Worm (Caenorhabditis elegans) whole organism, L2 larva: ENCODE measurements around the gene T21B4.15.

Experiments used
- F13H6.1 ChIP-seq: sonication (generic microtip); optimal IDR thresholded peaks from 2 replicates; lab custom pipeline; 2016; ENCODE audit warnings: missing genetic modification characterization, missing compliant biosample characterization
- Y55F3AM.14 ChIP-seq: fragments of 200-800 bp; sonication (Bioruptor generic); optimal IDR thresholded peaks from 2 replicates; lab custom pipeline; 2018; ENCODE audit warnings: mild to moderate bottlenecking, missing genetic modification characterization, missing compliant biosample characterization
- ZK546.5 ChIP-seq: sonication (generic microtip); optimal IDR thresholded peaks from 2 replicates; lab custom pipeline; 2017; ENCODE audit warnings: missing biosample characterization, missing genetic modification characterization
- alr-1 ChIP-seq: fragments of 150-350 bp; optimal IDR thresholded peaks from 2 replicates; lab custom pipeline; 2014; ENCODE audit warnings: missing biosample characterization, missing genetic modification characterization
- ama-1 ChIP-seq: fragments of 150-350 bp; optimal IDR thresholded peaks from 2 replicates; lab custom pipeline; 2018; ENCODE audit warnings: inconsistent platforms
- blmp-1 ChIP-seq: sonication (generic microtip); optimal IDR thresholded peaks from 2 replicates; lab custom pipeline; 2017; ENCODE audit warnings: missing genetic modification characterization, mild to moderate bottlenecking, missing compliant biosample characterization, antibody characterized with exemption, moderate library complexity; ENCODE audit not compliant: insufficient read depth
- ceh-16 ChIP-seq: fragments of 150-350 bp; optimal IDR thresholded peaks from 2 replicates; lab custom pipeline; 2014; ENCODE audit warnings: missing biosample characterization, missing genetic modification characterization
- ceh-82 ChIP-seq: fragments of 150-350 bp; optimal IDR thresholded peaks from 2 replicates; lab custom pipeline; 2014; ENCODE audit warnings: missing biosample characterization, missing genetic modification characterization
- crh-2 ChIP-seq: sonication (generic microtip); optimal IDR thresholded peaks from 2 replicates; lab custom pipeline; 2017; ENCODE audit warnings: missing biosample characterization, missing genetic modification characterization
- egl-27 ChIP-seq: sonication (generic microtip); optimal IDR thresholded peaks from 3 replicates; lab custom pipeline; 2017; ENCODE audit warnings: missing biosample characterization, missing genetic modification reagents, missing genetic modification characterization
- elt-1 ChIP-seq: fragments of 150-350 bp; optimal IDR thresholded peaks from 2 replicates; lab custom pipeline; 2014; ENCODE audit warnings: missing biosample characterization, missing genetic modification characterization
- elt-3 ChIP-seq: sonication (generic microtip); optimal IDR thresholded peaks from 2 replicates; lab custom pipeline; 2017; ENCODE audit warnings: missing biosample characterization, missing genetic modification characterization
- fos-1 ChIP-seq: fragments of 150-350 bp; optimal IDR thresholded peaks from 2 replicates; lab custom pipeline; 2014; ENCODE audit warnings: missing biosample characterization, missing genetic modification characterization
- gmeb-1 ChIP-seq: fragments of 150-350 bp; optimal IDR thresholded peaks from 2 replicates; lab custom pipeline; 2014; ENCODE audit warnings: missing biosample characterization, missing genetic modification characterization
- lin-11 ChIP-seq: fragments of 150-350 bp; sonication (generic microtip); optimal IDR thresholded peaks from 2 replicates; lab custom pipeline; 2014; ENCODE audit warnings: missing biosample characterization, missing genetic modification characterization, inconsistent platforms, mixed read lengths
- lin-13 ChIP-seq: fragments of 150-350 bp; optimal IDR thresholded peaks from 2 replicates; lab custom pipeline; 2014; ENCODE audit warnings: missing biosample characterization, missing genetic modification reagents, missing genetic modification characterization
- lin-39 ChIP-seq: fragments of 150-350 bp; optimal IDR thresholded peaks from 2 replicates; lab custom pipeline; 2014; ENCODE audit warnings: missing biosample characterization, missing genetic modification reagents, missing genetic modification characterization
- lsy-2 ChIP-seq, 2 experiments: fragments of 150-350 bp in 1 of 2; sonication (generic microtip) in 1 of 2; optimal IDR thresholded peaks; 2 replicates each; lab custom pipeline; 2014 to 2017; ENCODE audit warnings: missing biosample characterization in 2 of 2, missing genetic modification characterization in 2 of 2
- mab-5 ChIP-seq: fragments of 150-350 bp; optimal IDR thresholded peaks from 2 replicates; lab custom pipeline; 2014; ENCODE audit warnings: missing biosample characterization, missing genetic modification characterization
- mbf-1 ChIP-seq: sonication (generic microtip); optimal IDR thresholded peaks from 2 replicates; lab custom pipeline; 2017; ENCODE audit warnings: missing biosample characterization, missing genetic modification characterization
- mdl-1 ChIP-seq, 2 experiments: fragments of 150-350 bp in 1 of 2; sonication (generic microtip) in 1 of 2; optimal IDR thresholded peaks; 2 replicates each; lab custom pipeline; 2017; ENCODE audit warnings: missing biosample characterization in 2 of 2, missing genetic modification characterization in 2 of 2
- nhr-10 ChIP-seq: sonication (generic microtip); optimal IDR thresholded peaks from 2 replicates; lab custom pipeline; 2017; ENCODE audit warnings: missing biosample characterization, missing genetic modification characterization
- nhr-11 ChIP-seq: fragments of 150-350 bp; optimal IDR thresholded peaks from 2 replicates; lab custom pipeline; 2014; ENCODE audit warnings: missing biosample characterization, missing genetic modification characterization
- nhr-12 ChIP-seq: fragments of 150-350 bp; optimal IDR thresholded peaks from 2 replicates; lab custom pipeline; 2014; ENCODE audit warnings: missing biosample characterization, missing genetic modification characterization
- nhr-129 ChIP-seq: fragments of 150-350 bp; optimal IDR thresholded peaks from 2 replicates; lab custom pipeline; 2014; ENCODE audit warnings: missing biosample characterization, missing genetic modification characterization
- nhr-237 ChIP-seq: fragments of 150-350 bp; optimal IDR thresholded peaks from 2 replicates; lab custom pipeline; 2014; ENCODE audit warnings: missing biosample characterization, missing genetic modification characterization
- nhr-25 ChIP-seq: fragments of 150-350 bp; sonication (generic microtip); optimal IDR thresholded peaks from 3 replicates; lab custom pipeline; 2014; ENCODE audit warnings: missing biosample characterization, missing genetic modification characterization
- nhr-6 ChIP-seq: fragments of 150-350 bp; optimal IDR thresholded peaks from 2 replicates; lab custom pipeline; 2014; ENCODE audit warnings: missing biosample characterization, missing genetic modification characterization
- nhr-77 ChIP-seq: fragments of 150-350 bp; optimal IDR thresholded peaks from 2 replicates; lab custom pipeline; 2014; ENCODE audit warnings: missing biosample characterization, missing genetic modification characterization
- peb-1 ChIP-seq: fragments of 150-350 bp; optimal IDR thresholded peaks from 2 replicates; lab custom pipeline; 2014; ENCODE audit warnings: missing biosample characterization, missing genetic modification characterization
- sem-4 ChIP-seq: fragments of 150-350 bp; optimal IDR thresholded peaks from 2 replicates; lab custom pipeline; 2014; ENCODE audit warnings: missing biosample characterization, missing genetic modification reagents, missing genetic modification characterization
- sma-3 ChIP-seq: sonication (generic microtip); optimal IDR thresholded peaks from 2 replicates; lab custom pipeline; 2016; ENCODE audit warnings: missing genetic modification reagents, missing genetic modification characterization, missing compliant biosample characterization
- sma-9 ChIP-seq, 2 experiments: fragments of 150-350 bp in 1 of 2; sonication (generic microtip) in 1 of 2; optimal IDR thresholded peaks; 2 replicates each; lab custom pipeline; 2014 to 2016; ENCODE audit warnings: missing genetic modification characterization in 2 of 2, mild to moderate bottlenecking in 1 of 2, missing biosample characterization in 1 of 2, missing compliant biosample characterization in 1 of 2, missing genetic modification reagents in 1 of 2, moderate library complexity in 1 of 2
- snpc-4 ChIP-seq: fragments of 150-350 bp; optimal IDR thresholded peaks from 2 replicates; lab custom pipeline; 2014; ENCODE audit warnings: missing biosample characterization, missing genetic modification characterization
- unc-39 ChIP-seq: fragments of 150-350 bp; optimal IDR thresholded peaks from 2 replicates; lab custom pipeline; 2014; ENCODE audit warnings: missing biosample characterization, missing genetic modification characterization
- unc-62 ChIP-seq: fragments of 150-350 bp; optimal IDR thresholded peaks from 2 replicates; lab custom pipeline; 2014; ENCODE audit warnings: missing biosample characterization, missing genetic modification reagents, missing genetic modification characterization
- ztf-1 ChIP-seq: fragments of 200-800 bp; sonication (Bioruptor generic); conservative IDR thresholded peaks from 2 replicates; pipeline ENCODE4 v1.3.6; 2022; ENCODE audit warnings: missing genetic modification characterization, missing compliant biosample characterization
- ztf-11 ChIP-seq: sonication (generic microtip); optimal IDR thresholded peaks from 2 replicates; lab custom pipeline; 2017; ENCODE audit warnings: missing biosample characterization, missing genetic modification characterization
- ztf-4 ChIP-seq: fragments of 150-350 bp; optimal IDR thresholded peaks from 2 replicates; lab custom pipeline; 2014; ENCODE audit warnings: missing biosample characterization, missing genetic modification characterization

Gene T21B4.15

ce11 chrII:12460602-12461453 lies 29.2 kb upstream of the T21B4.15 start, which contains the start of gene tag-280:
TSS of gene tag-280 (plus strand) at chrII:12460652.
- no peak for TF ChIP-seq ceh-16

DNA sequence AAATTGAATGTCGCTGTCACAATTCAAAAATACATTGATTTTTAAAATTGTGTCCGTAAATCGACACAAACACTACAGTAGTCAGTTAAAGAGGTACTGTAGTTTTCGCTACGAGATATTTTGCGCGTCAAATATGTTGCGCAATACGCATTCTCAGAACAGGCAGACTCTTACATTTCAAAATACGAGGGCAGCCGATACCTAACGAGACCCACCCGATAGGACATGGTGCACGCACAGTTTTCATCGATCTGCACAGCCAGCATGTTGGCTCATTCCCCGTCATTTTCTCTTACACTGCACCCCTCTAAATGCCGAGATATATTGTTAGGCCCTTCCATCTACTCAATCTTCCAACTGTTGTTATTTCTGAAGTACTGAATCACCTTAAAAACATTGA lies 27.8 kb upstream of the T21B4.15 start, which contains the start of gene F15A4.2:
F15A4.2 (plus strand) TSS at position 301 of the 400 bp plus-strand sequence.
- TF ChIP-seq lin-11 (tag; lab: Kevin White, UChicago) (no peak), snpc-4 (tag; lab: Kevin White, UChicago) (no peak), ztf-11 (no peak), ztf-4 (tag; lab: Kevin White, UChicago) (no peak), gmeb-1 (tag; lab: Kevin White, UChicago) (no peak), nhr-77 (tag; lab: Kevin White, UChicago) (no peak), ztf-1 (GFP tag; lab: Robert Waterston, UW) (no peak), sma-9 (GFP tag; optimal IDR thresholded peaks at IDR 0.05; lab: Kevin White, UChicago) (no peak), sma-9 (tag; optimal IDR thresholded peaks at IDR 0.05; lab: Kevin White, UChicago) (no peak), mdl-1 (tag; optimal IDR thresholded peaks at IDR 0.05; lab: Kevin White, UChicago) (no peak), nhr-25 (tag; lab: Kevin White, UChicago) (no peak), ceh-82 (tag; lab: Kevin White, UChicago) (no peak), lin-39 (tag; lab: Kevin White, UChicago) (no peak)

- TF ChIP-seq ceh-16 (no peak), nhr-6 (tag; lab: Kevin White, UChicago) (no peak), elt-1 (tag; lab: Kevin White, UChicago) (no peak), nhr-129 (tag; lab: Kevin White, UChicago) (no peak)
Observed at ce11 chrII:12465557-12465956, 24.4 kb upstream of the T21B4.15 start, which contains the start of gene sre-37. TSS of gene sre-37 (plus strand) at chrII:12465857.

- TF ChIP-seq peb-1 (tag; lab: Kevin White, UChicago) = no peak
- no peak for TF ChIP-seq sma-3
- no peak for TF ChIP-seq unc-62 (GFP tag; lab: Kevin White, UChicago)
- no peak for TF ChIP-seq Y55F3AM.14
- no peak for TF ChIP-seq lin-13 (GFP tag; lab: Kevin White, UChicago)
- no peak for TF ChIP-seq lin-39 (tag; lab: Kevin White, UChicago)
- TF ChIP-seq gmeb-1 (tag; lab: Kevin White, UChicago) = no peak
- TF ChIP-seq egl-27 (tag; lab: Kevin White, UChicago) = no peak
- TF ChIP-seq mdl-1 (tag; optimal IDR thresholded peaks at IDR 0.05; lab: Kevin White, UChicago) = no peak
- TF ChIP-seq crh-2 (tag; lab: Kevin White, UChicago) = no peak
- no peak for TF ChIP-seq ztf-11
- no peak for TF ChIP-seq nhr-10 (tag; lab: Kevin White, UChicago)
- TF ChIP-seq unc-39 = no peak
- TF ChIP-seq mbf-1 = no peak
- no peak for TF ChIP-seq alr-1
- TF ChIP-seq nhr-12 (tag; lab: Kevin White, UChicago) = no peak
- TF ChIP-seq fos-1 (tag; lab: Kevin White, UChicago) = no peak
- no peak for TF ChIP-seq nhr-237 (tag; lab: Kevin White, UChicago)
- TF ChIP-seq ama-1 (lab: Kevin White, UChicago) = no peak
Observed at ce11 chrII:12467047-12467446, 23.0 kb upstream of the T21B4.15 start, which contains the start of gene srg-16. TSS of gene srg-16 (plus strand) at chrII:12467133.

DNA sequence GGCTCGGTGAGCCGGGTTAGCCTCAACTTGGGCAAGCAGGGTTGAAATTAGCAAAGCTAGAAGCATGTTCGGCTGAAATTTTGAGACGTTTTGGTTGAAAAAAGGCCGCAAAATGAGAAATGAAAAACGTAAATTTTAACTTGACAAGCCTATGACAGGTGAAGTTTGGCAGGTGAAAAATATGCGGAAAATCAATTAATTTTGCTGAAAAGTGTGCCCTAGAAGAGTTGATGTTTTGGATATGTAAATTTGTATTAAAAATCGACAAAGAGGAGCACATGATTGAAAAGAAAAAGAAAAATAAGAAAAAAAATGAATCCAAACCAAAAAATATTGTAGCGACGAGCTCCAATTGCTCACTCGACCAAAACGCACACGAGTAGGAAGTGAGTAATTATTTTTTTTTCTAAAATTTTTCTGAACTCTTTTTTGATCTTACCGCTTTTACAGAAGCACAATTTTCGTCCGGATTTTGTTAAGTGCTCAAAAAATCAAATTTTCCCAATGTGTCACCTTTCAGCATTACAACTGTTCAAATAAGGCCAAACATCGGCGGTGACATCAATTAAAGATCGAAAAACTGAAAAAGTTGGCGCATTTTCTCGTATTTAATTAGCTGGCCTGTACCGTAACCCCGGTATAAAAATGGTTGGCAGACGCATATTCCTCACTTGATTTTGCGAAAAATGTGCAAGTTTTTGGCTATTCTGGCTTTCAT lies 18.7 kb upstream of the T21B4.15 start, which contains the start of the genes F15A4.5 and phat-8:
F15A4.5 (minus strand) TSS at position 101 of the 718 bp plus-strand sequence.
phat-8 (plus strand) TSS at position 668 of the 718 bp plus-strand sequence.
- TF ChIP-seq F13H6.1 (tag; lab: Kevin White, UChicago) (no peak), ceh-82 (tag; lab: Kevin White, UChicago) (no peak), alr-1 (no peak), nhr-129 (tag; lab: Kevin White, UChicago) (no peak), sma-3 (no peak), blmp-1 (tag; lab: Kevin White, UChicago) (no peak), sem-4 (tag; lab: Kevin White, UChicago) (no peak), elt-3 (tag; lab: Kevin White, UChicago) (no peak), ztf-11 (no peak), nhr-11 (tag; lab: Kevin White, UChicago) (no peak), ztf-1 (GFP tag; lab: Robert Waterston, UW) (no peak), peb-1 (tag; lab: Kevin White, UChicago) (no peak), lin-13 (GFP tag; lab: Kevin White, UChicago) (no peak), mab-5 (no peak), nhr-6 (tag; lab: Kevin White, UChicago) (no peak), lsy-2 (tag; optimal IDR thresholded peaks at IDR 0.05; lab: Kevin White, UChicago) (no peak), nhr-12 (tag; lab: Kevin White, UChicago) (no peak), ZK546.5 (tag; lab: Kevin White, UChicago) (no peak), nhr-25 (tag; lab: Kevin White, UChicago) (no peak)
